Fruit fly (Drosophila melanogaster) whole organism, embryonic: ENCODE measurements around the gene CG6034.

Experiments used
- Atf3 ChIP-seq: fragments of 200-800 bp; sonication (Bioruptor generic); optimal IDR thresholded peaks from 3 replicates; lab custom pipeline; 2016; ENCODE audit warnings: missing biosample characterization, missing genetic modification characterization
- CG11398 ChIP-seq: fragments of 200-800 bp; sonication (Bioruptor generic); optimal IDR thresholded peaks from 2 replicates; lab custom pipeline; 2016; ENCODE audit warnings: missing biosample characterization, missing genetic modification characterization
- CG12942 ChIP-seq: fragments of 200-800 bp; sonication (Bioruptor generic); optimal IDR thresholded peaks from 3 replicates; lab custom pipeline; 2016; ENCODE audit warnings: missing biosample characterization, missing genetic modification characterization
- CG15514 ChIP-seq: fragments of 200-800 bp; sonication (Bioruptor generic); optimal IDR thresholded peaks from 3 replicates; lab custom pipeline; 2017; ENCODE audit warnings: missing biosample characterization, missing genetic modification characterization, mild to moderate bottlenecking, moderate library complexity, missing genetic modification reagents
- CG17802 ChIP-seq: fragments of 200-800 bp; sonication (Bioruptor generic); optimal IDR thresholded peaks from 2 replicates; lab custom pipeline; 2018; ENCODE audit warnings: missing biosample characterization, mild to moderate bottlenecking, missing genetic modification characterization, moderate library complexity
- CG2116 ChIP-seq: fragments of 200-800 bp; sonication (Bioruptor generic); optimal IDR thresholded peaks from 3 replicates; lab custom pipeline; 2018; ENCODE audit warnings: missing biosample characterization, mild to moderate bottlenecking, missing genetic modification characterization
- CG2199 ChIP-seq: fragments of 200-800 bp; sonication (Bioruptor generic); IDR thresholded peaks from 3 replicates; pipeline ENCODE4 v1.3.6; 2022; ENCODE audit warnings: missing biosample characterization, missing genetic modification characterization
- CG3163 ChIP-seq: fragments of 200-800 bp; sonication (Bioruptor generic); optimal IDR thresholded peaks from 3 replicates; lab custom pipeline; 2016; ENCODE audit warnings: missing biosample characterization, missing genetic modification characterization
- CG3281 ChIP-seq: fragments of 200-800 bp; sonication (Bioruptor generic); optimal IDR thresholded peaks from 3 replicates; lab custom pipeline; 2017; ENCODE audit warnings: missing biosample characterization, mild to moderate bottlenecking, missing genetic modification characterization
- CG4360 ChIP-seq: fragments of 200-800 bp; sonication (Bioruptor generic); IDR thresholded peaks from 2 replicates; pipeline ENCODE4 v1.3.6; 2022; ENCODE audit warnings: missing biosample characterization, missing genetic modification characterization
- CG4617 ChIP-seq: fragments of 200-800 bp; sonication (Bioruptor generic); optimal IDR thresholded peaks from 3 replicates; lab custom pipeline; 2016; ENCODE audit warnings: missing biosample characterization, missing genetic modification characterization, borderline replicate concordance
- CG4730 ChIP-seq: fragments of 200-800 bp; sonication (Bioruptor generic); IDR thresholded peaks from 2 replicates; pipeline ENCODE4 v1.3.6; 2022; ENCODE audit warnings: missing biosample characterization, missing genetic modification characterization
- CG8359 ChIP-seq: fragments of 200-800 bp; sonication (Bioruptor generic); optimal IDR thresholded peaks from 2 replicates; lab custom pipeline; 2017; ENCODE audit warnings: missing biosample characterization, mild to moderate bottlenecking, missing genetic modification characterization, borderline replicate concordance
- CG9932 ChIP-seq: fragments of 200-800 bp; sonication (Bioruptor generic); IDR thresholded peaks from 2 replicates; pipeline ENCODE4 v1.3.6; 2022; ENCODE audit warnings: missing biosample characterization, missing genetic modification characterization
- CrebB ChIP-seq: fragments of 200-800 bp; sonication (Bioruptor generic); optimal IDR thresholded peaks from 3 replicates; lab custom pipeline; 2018; ENCODE audit warnings: missing biosample characterization, mild to moderate bottlenecking, missing genetic modification characterization
- Deaf1 ChIP-seq: fragments of 200-800 bp; optimal IDR thresholded peaks from 3 replicates; lab custom pipeline; 2019; ENCODE audit warnings: missing biosample characterization, mild to moderate bottlenecking, missing genetic modification characterization, moderate library complexity
- Doc2 ChIP-seq: fragments of 200-800 bp; sonication (Bioruptor generic); IDR thresholded peaks from 2 replicates; pipeline ENCODE4 v1.3.6; 2022; ENCODE audit warnings: missing biosample characterization, missing genetic modification characterization
- Fer1 ChIP-seq: fragments of 200-800 bp; sonication (Bioruptor generic); optimal IDR thresholded peaks from 2 replicates; lab custom pipeline; 2017; ENCODE audit warnings: missing biosample characterization, mild to moderate bottlenecking, missing genetic modification characterization
- HLH3B ChIP-seq: fragments of 200-800 bp; sonication (Bioruptor generic); IDR thresholded peaks from 2 replicates; pipeline ENCODE4 v1.3.6; 2022; ENCODE audit warnings: missing biosample characterization, missing genetic modification characterization
- Jarid2 ChIP-seq: fragments of 200-800 bp; sonication (Bioruptor generic); optimal IDR thresholded peaks from 3 replicates; lab custom pipeline; 2017; ENCODE audit warnings: mild to moderate bottlenecking, missing biosample characterization, missing genetic modification reagents, missing genetic modification characterization
- Nf-YA ChIP-seq: fragments of 200-800 bp; sonication (Bioruptor generic); IDR thresholded peaks from 2 replicates; pipeline ENCODE4 v1.3.6; 2022; ENCODE audit warnings: missing biosample characterization, missing genetic modification characterization
- Pdp1 ChIP-seq, 2 experiments: fragments of 200-800 bp; sonication (Bioruptor generic); optimal IDR thresholded peaks; 3 replicates each; lab custom pipeline; 2016; ENCODE audit warnings: missing biosample characterization in 2 of 2, missing genetic modification characterization in 2 of 2, mild to moderate bottlenecking in 1 of 2, moderate library complexity in 1 of 2
- Sry-δ ChIP-seq: fragments of 200-800 bp; sonication (Bioruptor generic); optimal IDR thresholded peaks from 2 replicates; lab custom pipeline; 2016; ENCODE audit warnings: missing biosample characterization, missing genetic modification characterization
- Trl ChIP-seq, 3 experiments: fragments of >200 bp in 2 of 3; fragments of 200-800 bp in 1 of 3; sonication (Bioruptor generic) in 1 of 3; optimal IDR thresholded peaks; 2 replicates in 1 of 3; 3 replicates in 2 of 3; lab custom pipeline; 2016 to 2017; ENCODE audit warnings: missing biosample characterization in 1 of 3, missing genetic modification characterization in 1 of 3
- Xbp1 ChIP-seq: fragments of 200-800 bp; sonication (Bioruptor generic); optimal IDR thresholded peaks from 3 replicates; lab custom pipeline; 2016; ENCODE audit warnings: missing biosample characterization, mild to moderate bottlenecking, missing genetic modification characterization
- ac ChIP-seq: fragments of 200-800 bp; sonication (Bioruptor generic); optimal IDR thresholded peaks from 3 replicates; lab custom pipeline; 2017; ENCODE audit warnings: missing biosample characterization, mild to moderate bottlenecking, missing genetic modification characterization
- cato ChIP-seq: fragments of 200-800 bp; sonication (Bioruptor generic); optimal IDR thresholded peaks from 2 replicates; lab custom pipeline; 2016; ENCODE audit warnings: missing biosample characterization, missing genetic modification characterization, borderline replicate concordance
- chm ChIP-seq: fragments of 200-800 bp; sonication (Bioruptor generic); IDR thresholded peaks from 2 replicates; pipeline ENCODE4 v1.3.6; 2022; ENCODE audit warnings: missing biosample characterization, missing genetic modification characterization
- dan ChIP-seq: fragments of 200-800 bp; sonication (Bioruptor generic); IDR thresholded peaks from 2 replicates; pipeline ENCODE4 v1.3.6; 2022; ENCODE audit warnings: missing biosample characterization, missing genetic modification characterization
- en ChIP-seq: fragments of 200-800 bp; sonication (Bioruptor generic); optimal IDR thresholded peaks from 2 replicates; lab custom pipeline; 2016; ENCODE audit warnings: missing biosample characterization, missing genetic modification characterization
- esg ChIP-seq: fragments of 200-800 bp; sonication (Bioruptor generic); conservative IDR thresholded peaks from 2 replicates; pipeline ENCODE4 v1.3.6; 2022; ENCODE audit warnings: missing biosample characterization, missing genetic modification characterization
- ewg ChIP-seq: fragments of 200-800 bp; sonication (Bioruptor generic); optimal IDR thresholded peaks from 3 replicates; lab custom pipeline; 2017; ENCODE audit warnings: mild to moderate bottlenecking, missing biosample characterization, missing genetic modification reagents, missing genetic modification characterization
- fd96Cb ChIP-seq: fragments of 200-800 bp; sonication (Bioruptor generic); optimal IDR thresholded peaks from 2 replicates; lab custom pipeline; 2018; ENCODE audit warnings: missing biosample characterization, mild to moderate bottlenecking, missing genetic modification characterization, moderate library complexity
- grn ChIP-seq: fragments of 200-800 bp; sonication (Bioruptor generic); optimal IDR thresholded peaks from 3 replicates; lab custom pipeline; 2017; ENCODE audit warnings: missing biosample characterization, missing genetic modification characterization
- ind ChIP-seq: fragments of 200-800 bp; sonication (Bioruptor generic); optimal IDR thresholded peaks from 3 replicates; lab custom pipeline; 2016; ENCODE audit warnings: missing biosample characterization, missing genetic modification characterization
- insv ChIP-seq, 2 experiments: fragments of 200-800 bp; sonication (Bioruptor generic); optimal IDR thresholded peaks; 3 replicates each; lab custom pipeline; 2016 to 2018; ENCODE audit warnings: missing biosample characterization in 2 of 2, missing genetic modification characterization in 2 of 2
- kah ChIP-seq: fragments of 200-800 bp; sonication (Bioruptor generic); optimal IDR thresholded peaks from 2 replicates; lab custom pipeline; 2018; ENCODE audit warnings: missing biosample characterization, mild to moderate bottlenecking, missing genetic modification characterization
- knrl ChIP-seq: fragments of 200-800 bp; sonication (Bioruptor generic); IDR thresholded peaks from 3 replicates; pipeline ENCODE4 v1.3.6; 2022; ENCODE audit warnings: missing biosample characterization, missing genetic modification characterization; ENCODE audit not compliant: partially characterized antibody
- lab ChIP-seq: fragments of 200-800 bp; sonication (Bioruptor generic); optimal IDR thresholded peaks from 3 replicates; lab custom pipeline; 2017; ENCODE audit warnings: missing biosample characterization, missing genetic modification characterization, mild to moderate bottlenecking, moderate library complexity, missing genetic modification reagents
- otp ChIP-seq: fragments of 200-800 bp; sonication (Bioruptor generic); IDR thresholded peaks from 3 replicates; pipeline ENCODE4, ENCODE4 v1.3.6; 2022; ENCODE audit warnings: missing biosample characterization, missing genetic modification characterization
- pho ChIP-seq: fragments of 200-800 bp; sonication (Bioruptor generic); optimal IDR thresholded peaks from 2 replicates; lab custom pipeline; 2016; ENCODE audit warnings: missing biosample characterization, missing genetic modification characterization
- phol ChIP-seq: fragments of 200-800 bp; sonication (Bioruptor generic); optimal IDR thresholded peaks from 3 replicates; lab custom pipeline; 2018; ENCODE audit warnings: missing biosample characterization, mild to moderate bottlenecking, missing genetic modification characterization, moderate library complexity
- pros ChIP-seq: fragments of 200-800 bp; sonication (Bioruptor generic); optimal IDR thresholded peaks from 3 replicates; lab custom pipeline; 2019; ENCODE audit warnings: missing biosample characterization, mild to moderate bottlenecking, missing genetic modification characterization, moderate library complexity
- scrt ChIP-seq: fragments of 200-800 bp; sonication (Bioruptor generic); optimal IDR thresholded peaks from 2 replicates; lab custom pipeline; 2018; ENCODE audit warnings: missing biosample characterization, mild to moderate bottlenecking, missing genetic modification characterization, moderate library complexity
- sima ChIP-seq: fragments of 200-800 bp; sonication (Bioruptor generic); optimal IDR thresholded peaks from 2 replicates; lab custom pipeline; 2016; ENCODE audit warnings: missing biosample characterization, missing genetic modification characterization
- stwl ChIP-seq: fragments of 200-800 bp; sonication (Bioruptor generic); optimal IDR thresholded peaks from 3 replicates; lab custom pipeline; 2018; ENCODE audit warnings: missing biosample characterization, mild to moderate bottlenecking, missing genetic modification characterization, moderate library complexity
- ttk ChIP-seq: fragments of 200-800 bp; sonication (Bioruptor generic); IDR thresholded peaks from 2 replicates; pipeline ENCODE4 v2.1.2; 2022; ENCODE audit warnings: missing biosample characterization, missing genetic modification characterization
- unpg ChIP-seq: fragments of 200-800 bp; sonication (Bioruptor generic); optimal IDR thresholded peaks from 3 replicates; lab custom pipeline; 2018; ENCODE audit warnings: missing biosample characterization, mild to moderate bottlenecking, missing genetic modification characterization, moderate library complexity
- zen2 ChIP-seq: fragments of 200-800 bp; sonication (Bioruptor generic); IDR thresholded peaks from 3 replicates; pipeline ENCODE4 v1.3.6; 2022; ENCODE audit warnings: missing biosample characterization, missing genetic modification characterization; ENCODE audit not compliant: partially characterized antibody
- zfh1 ChIP-seq: fragments of 200-800 bp; sonication (Bioruptor generic); IDR thresholded peaks from 3 replicates; pipeline ENCODE4 v1.3.6; 2022; ENCODE audit warnings: missing biosample characterization, missing genetic modification characterization

The CG6034 gene

DNA sequence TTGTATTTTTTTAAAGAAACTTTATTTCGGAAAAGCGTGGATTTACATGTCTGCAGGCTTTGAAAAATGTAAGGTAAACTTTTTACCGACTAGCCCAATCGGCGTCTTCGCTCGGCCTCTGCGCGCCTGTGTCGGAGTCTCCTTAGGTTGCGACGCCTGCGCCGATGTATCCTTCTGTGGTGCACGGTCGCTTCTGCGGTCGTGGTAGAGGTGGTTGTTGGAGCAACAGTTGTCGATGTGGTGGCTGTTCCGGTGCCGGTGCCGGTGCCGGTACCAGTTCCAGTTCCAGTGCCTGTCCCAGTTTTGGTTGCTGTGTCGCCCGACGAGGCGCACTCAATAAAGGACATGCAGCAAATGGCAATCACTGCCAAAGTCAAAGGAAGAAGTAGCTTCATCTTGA is 44.4 kb upstream of the CG6034 start:
- TF ChIP-seq ac (GFP tag; lab: Kevin White, UChicago) (no peak), fd96Cb (no peak), scrt (peak; percentile 83), insv (GFP tag; optimal IDR thresholded peaks at IDR 0.05; lab: Kevin White, UChicago) (no peak), Pdp1 (GFP tag; optimal IDR thresholded peaks at IDR 0.05; lab: Kevin White, UChicago) (no peak), stwl (tag; lab: Kevin White, UChicago) (peak; percentile 55), Deaf1 (no peak), CG17802 (no peak), Nf-YA (no peak), ewg (peak; percentile 71), kah (GFP tag; lab: Kevin White, UChicago) (peak; percentile 33), CG4360 (GFP tag; lab: Robert Waterston, UW) (0 out of 2 replicates have a peak, but pooled peaks have one; percentile 9), CG2199 (peak; percentile 81; the same call in 2 of the 3 replicates), esg (GFP tag; lab: Robert Waterston, UW) (no peak), CG4730 (GFP tag; lab: Robert Waterston, UW) (no peak), CG9932 (GFP tag; lab: Robert Waterston, UW) (no peak), CG15514 (GFP tag; lab: Kevin White, UChicago) (peak; percentile 97), zen2 (GFP tag; lab: Robert Waterston, UW) (0 out of 3 replicates have a peak, but pooled peaks have one; percentile 20), Xbp1 (GFP tag; lab: Kevin White, UChicago) (no peak), Doc2 (GFP tag; lab: Robert Waterston, UW) (no peak)

DNA sequence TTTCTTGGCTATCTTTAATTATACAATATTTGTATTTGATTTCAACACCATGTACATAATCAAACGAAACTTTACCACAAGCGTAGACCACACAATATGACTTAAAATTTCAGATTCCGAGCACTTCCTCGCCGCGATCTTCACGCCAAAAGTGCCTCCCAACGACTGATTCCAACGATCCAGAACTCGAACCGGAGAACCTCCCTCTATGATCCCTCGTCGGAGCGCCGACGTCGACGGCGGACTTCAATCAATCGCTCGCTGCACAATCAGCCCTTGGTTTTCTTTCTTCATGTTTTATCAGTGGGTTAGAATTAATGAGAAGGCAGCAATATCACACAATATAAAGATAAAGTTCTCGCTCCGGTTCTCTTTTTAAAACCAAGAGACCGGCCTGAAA is 17.3 kb upstream of the CG6034 start, which contains the start of the genes Adgf-A and Adgf-A2:
TSS of gene Adgf-A (minus strand) at position 172 of the 400 bp plus-strand sequence.
TSS of gene Adgf-A2 (minus strand) at position 172 of the 400 bp plus-strand sequence.
- TF ChIP-seq knrl (GFP tag; lab: Robert Waterston, UW) (no peak), Trl (optimal IDR thresholded peaks at IDR 0.05; lab: Kevin White, UChicago) (peak in 1 of 2 experiments; percentile 7), Trl (GFP tag; optimal IDR thresholded peaks at IDR 0.05; lab: Kevin White, UChicago) (no peak), Atf3 (no peak), CG2199 (peak; percentile 92), sima (no peak), CG12942 (no peak), CG15514 (GFP tag; lab: Kevin White, UChicago) (peak; percentile 16), CG3281 (GFP tag; lab: Kevin White, UChicago) (no peak), ttk (GFP tag; lab: Robert Waterston, UW) (0 out of 2 replicates have a peak, but pooled peaks have one; percentile 8), pho (no peak), HLH3B (GFP tag; lab: Robert Waterston, UW) (no peak), lab (peak; percentile 20), Jarid2 (GFP tag; lab: Kevin White, UChicago) (peak; percentile 73), en (GFP tag; lab: Kevin White, UChicago) (no peak), unpg (GFP tag; lab: Kevin White, UChicago) (no peak), CrebB (tag; lab: Kevin White, UChicago) (no peak), cato (GFP tag; lab: Kevin White, UChicago) (no peak), grn (GFP tag; lab: Kevin White, UChicago) (peak; percentile 11), phol (tag; lab: Kevin White, UChicago) (no peak), CG11398 (GFP tag; lab: Kevin White, UChicago) (no peak), zfh1 (GFP tag; lab: Robert Waterston, UW) (no peak), CG4617 (GFP tag; lab: Kevin White, UChicago) (no peak), Sry-δ (GFP tag; lab: Kevin White, UChicago) (no peak), ind (GFP tag; lab: Kevin White, UChicago) (no peak), CG2116 (GFP tag; lab: Kevin White, UChicago) (no peak), otp (no peak), CG3163 (GFP tag; lab: Kevin White, UChicago) (peak; percentile 16), Fer1 (no peak), dan (GFP tag; lab: Robert Waterston, UW) (no peak), CG8359 (no peak), pros (GFP tag; lab: Kevin White, UChicago) (peak; percentile 76), chm (GFP tag; lab: Robert Waterston, UW) (peak; percentile 39; the same call in 1 of the 2 replicates)
